Worm (Caenorhabditis elegans) whole organism, early embryonic: ENCODE data around the gene C32D5.8.

Experiments used
- B0310.2 ChIP-seq: sonication (generic microtip); optimal IDR thresholded peaks from 2 replicates; lab custom pipeline; 2016; ENCODE audit warnings: mild to moderate bottlenecking, missing genetic modification characterization, missing compliant biosample characterization
- F13C5.2 ChIP-seq: sonication (generic microtip); optimal IDR thresholded peaks from 2 replicates; lab custom pipeline; 2017; ENCODE audit warnings: mild to moderate bottlenecking, missing genetic modification characterization, inconsistent platforms, missing compliant biosample characterization
- aly-1 ChIP-seq: sonication (generic microtip); optimal IDR thresholded peaks from 2 replicates; lab custom pipeline; 2016; ENCODE audit warnings: missing genetic modification characterization, missing compliant biosample characterization
- ama-1 ChIP-seq: fragments of 150-350 bp; optimal IDR thresholded peaks from 2 replicates; lab custom pipeline; 2014
- ceh-13 ChIP-seq: fragments of 200-800 bp; sonication (Bioruptor generic); optimal IDR thresholded peaks from 2 replicates; lab custom pipeline; 2018; ENCODE audit warnings: mild to moderate bottlenecking, missing genetic modification characterization, missing compliant biosample characterization
- ceh-36 ChIP-seq: sonication (generic microtip); optimal IDR thresholded peaks from 2 replicates; lab custom pipeline; 2016; ENCODE audit warnings: missing genetic modification characterization, inconsistent platforms, missing compliant biosample characterization
- ets-7 ChIP-seq: sonication (generic microtip); optimal IDR thresholded peaks from 2 replicates; lab custom pipeline; 2016; ENCODE audit warnings: missing genotype, missing genetic modification characterization, missing compliant biosample characterization
- flt-1 ChIP-seq: fragments of 200-800 bp; sonication (Bioruptor generic); IDR thresholded peaks from 2 replicates; pipeline ENCODE4 v1.3.6; 2022; ENCODE audit warnings: missing genetic modification characterization, missing compliant biosample characterization
- hmbx-1 ChIP-seq: sonication (generic microtip); optimal IDR thresholded peaks from 2 replicates; lab custom pipeline; 2016; ENCODE audit warnings: mild to moderate bottlenecking, missing genetic modification characterization, missing compliant biosample characterization
- hmg-4 ChIP-seq: fragments of 200-800 bp; sonication (Bioruptor generic); optimal IDR thresholded peaks from 2 replicates; lab custom pipeline; 2018; ENCODE audit warnings: mild to moderate bottlenecking, missing genetic modification characterization, missing compliant biosample characterization
- hnd-1 ChIP-seq: sonication (generic microtip); optimal IDR thresholded peaks from 2 replicates; lab custom pipeline; 2016; ENCODE audit warnings: missing genetic modification characterization, missing compliant biosample characterization
- pes-1 ChIP-seq: fragments of 200-800 bp; sonication (Bioruptor generic); IDR thresholded peaks from 2 replicates; pipeline ENCODE4 v1.3.6; 2022; ENCODE audit warnings: missing genetic modification reagents, missing genetic modification characterization, missing compliant biosample characterization
- scrt-1 ChIP-seq: fragments of 200-800 bp; sonication (Bioruptor generic); IDR thresholded peaks from 2 replicates; pipeline ENCODE4 v1.3.6; 2022; ENCODE audit warnings: missing genetic modification characterization, missing compliant biosample characterization
- sea-1 ChIP-seq: fragments of 200-800 bp; sonication (Bioruptor generic); conservative IDR thresholded peaks from 2 replicates; pipeline ENCODE4 v1.3.6; 2022; ENCODE audit warnings: missing genetic modification characterization, missing compliant biosample characterization
- tbx-11 ChIP-seq: fragments of 200-800 bp; sonication (Bioruptor generic); IDR thresholded peaks from 2 replicates; pipeline ENCODE4 v1.3.6; 2022; ENCODE audit warnings: missing genetic modification characterization, missing compliant biosample characterization
- tbx-37 ChIP-seq: fragments of 200-800 bp; sonication (Bioruptor generic); conservative IDR thresholded peaks from 2 replicates; pipeline ENCODE4 v1.3.6; 2022; ENCODE audit warnings: missing genetic modification reagents, missing genetic modification characterization, missing compliant biosample characterization
- tra-4 ChIP-seq: sonication (generic microtip); optimal IDR thresholded peaks from 2 replicates; lab custom pipeline; 2017; ENCODE audit warnings: missing genetic modification characterization, missing compliant biosample characterization

Gene C32D5.8

DNA sequence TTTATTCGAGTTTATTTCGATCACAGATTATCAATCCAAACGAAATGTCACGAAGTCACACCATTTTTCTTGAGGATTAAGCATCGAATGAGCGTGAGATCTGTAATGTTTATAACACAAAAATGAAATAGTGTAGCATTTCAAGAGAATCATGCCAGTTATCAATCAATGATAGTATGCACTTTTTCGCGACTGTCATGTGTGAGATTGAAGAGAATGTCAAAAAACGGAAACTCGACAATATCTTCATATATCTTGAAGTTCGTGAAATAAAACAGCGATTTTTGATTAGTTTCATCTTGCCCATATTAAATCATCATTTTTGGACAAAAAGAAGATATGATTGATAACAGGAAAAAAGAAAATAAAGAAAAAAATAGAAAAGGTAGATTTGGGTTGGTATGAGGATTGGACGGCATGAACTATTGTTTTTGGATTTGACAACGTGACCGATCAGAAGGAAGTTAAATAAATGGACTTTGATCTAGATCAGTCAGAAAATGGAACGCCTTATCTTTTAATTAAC lies 33.3 kb upstream of the C32D5.8 start:
- TF ChIP-seq ets-7 (tag; lab: Kevin White, UChicago) (no peak), pes-1 (GFP tag; lab: Robert Waterston, UW) (no peak), hnd-1 (tag; lab: Kevin White, UChicago) (no peak), ceh-36 (no peak)

DNA sequence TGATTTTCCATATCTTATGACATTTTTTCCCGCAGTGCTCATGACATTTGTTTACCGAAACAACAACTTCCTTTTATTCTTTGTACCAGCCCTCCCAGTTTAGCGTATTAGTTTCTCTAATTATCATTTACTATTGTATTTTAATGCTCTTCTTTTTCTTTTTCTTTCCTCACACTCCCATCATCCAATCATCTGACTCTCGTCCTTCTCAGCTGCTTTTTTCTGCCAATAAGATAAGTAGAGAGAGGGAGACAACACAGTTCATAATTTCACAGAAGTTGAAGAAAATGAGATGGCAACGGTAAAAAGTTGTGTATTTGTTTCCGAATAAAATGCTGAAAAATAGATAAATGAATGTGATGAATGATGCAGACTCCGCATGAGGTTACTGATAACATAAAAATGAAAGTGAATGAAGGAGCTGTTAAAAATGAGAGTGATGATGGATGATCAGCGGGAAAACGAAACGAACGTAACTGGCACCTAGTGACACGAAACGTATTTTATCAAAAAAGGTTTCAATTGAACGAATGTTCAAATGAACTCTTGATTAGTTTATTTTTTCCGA lies 31.7 kb upstream of the C32D5.8 start:
- TF ChIP-seq sea-1 (GFP tag; lab: Robert Waterston, UW) (no peak), hmg-4 (GFP tag; lab: Kevin White, UChicago) (no peak), pes-1 (GFP tag; lab: Robert Waterston, UW) (no peak), flt-1 (GFP tag; lab: Robert Waterston, UW) (no peak), B0310.2 (tag; lab: Kevin White, UChicago) (no peak), F13C5.2 (no peak), aly-1 (tag; lab: Kevin White, UChicago) (no peak), hnd-1 (tag; lab: Kevin White, UChicago) (no peak), hmbx-1 (tag; lab: Kevin White, UChicago) (no peak), tbx-11 (GFP tag; lab: Robert Waterston, UW) (no peak), ama-1 (lab: Kevin White, UChicago) (no peak), tra-4 (no peak), ets-7 (tag; lab: Kevin White, UChicago) (no peak), tbx-37 (no peak), ceh-13 (GFP tag; lab: Kevin White, UChicago) (no peak)

DNA sequence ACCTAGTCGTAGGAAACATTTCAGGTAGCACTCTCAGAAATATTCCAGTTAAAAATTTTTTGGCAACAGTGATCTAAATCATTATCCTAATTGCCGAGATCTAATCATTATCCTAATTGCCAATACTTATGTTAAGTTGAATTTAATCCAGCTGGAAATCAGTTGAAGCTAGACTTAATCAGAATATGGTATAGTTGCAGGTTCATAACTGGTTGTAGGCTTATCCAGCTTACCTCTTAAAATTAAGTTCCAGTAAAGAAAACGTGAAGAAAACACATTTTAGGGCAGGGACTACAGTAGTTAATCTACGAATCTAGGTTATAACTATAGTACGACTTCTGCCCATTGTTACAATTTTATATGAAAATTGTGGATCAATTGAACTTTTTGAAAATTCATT lies 30.9 kb upstream of the C32D5.8 start:
- TF ChIP-seq aly-1 (tag; lab: Kevin White, UChicago) = no peak
- no peak for TF ChIP-seq hmbx-1 (tag; lab: Kevin White, UChicago)
- no peak for TF ChIP-seq F13C5.2
- TF ChIP-seq scrt-1 (GFP tag; lab: Robert Waterston, UW) = no peak
- TF ChIP-seq B0310.2 (tag; lab: Kevin White, UChicago) = no peak
- no peak for TF ChIP-seq hmg-4 (GFP tag; lab: Kevin White, UChicago)
- no peak for TF ChIP-seq ets-7 (tag; lab: Kevin White, UChicago)

DNA sequence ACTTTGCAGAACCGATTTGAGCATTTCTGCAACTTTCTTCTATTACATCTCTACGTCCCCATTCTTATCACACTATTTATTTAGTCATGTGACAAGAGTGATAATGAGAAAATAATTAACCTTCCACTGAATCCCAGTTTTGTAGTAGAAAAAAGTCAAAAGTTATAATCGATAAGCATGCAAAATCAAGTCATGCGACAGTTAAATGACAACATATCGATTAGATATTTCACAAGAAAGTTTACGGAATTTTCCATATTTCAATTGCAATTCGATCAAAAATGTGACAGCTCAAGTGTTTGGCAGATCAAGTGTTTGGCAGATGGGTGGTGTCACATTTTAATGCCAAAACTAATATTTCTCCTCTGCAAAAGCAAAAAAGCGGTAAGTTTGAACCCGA lies 28.9 kb upstream of the C32D5.8 start:
- TF ChIP-seq hnd-1 (tag; lab: Kevin White, UChicago) (no peak), hmg-4 (GFP tag; lab: Kevin White, UChicago) (no peak)

DNA sequence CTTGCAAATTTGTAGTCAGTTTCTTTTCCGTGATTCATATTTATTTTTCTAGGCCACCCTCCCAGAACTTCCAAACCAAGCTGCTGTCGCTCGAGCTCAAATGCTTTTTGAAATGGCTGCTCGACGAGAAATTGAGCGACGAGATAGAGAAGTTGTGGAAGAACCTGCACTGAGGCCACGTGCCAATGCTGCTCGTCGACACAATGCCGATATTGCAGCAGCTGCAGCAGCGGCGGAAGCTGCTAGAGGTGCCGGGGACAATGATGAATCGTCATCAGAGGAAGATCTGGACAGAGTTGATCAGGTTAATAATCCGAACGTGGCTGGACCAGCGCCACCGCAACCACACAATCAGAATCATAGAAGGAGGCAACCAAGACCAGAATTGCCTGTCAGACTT lies 27.6 kb upstream of the C32D5.8 start:
- TF ChIP-seq sea-1 (GFP tag; lab: Robert Waterston, UW) (no peak), B0310.2 (tag; lab: Kevin White, UChicago) (no peak), ceh-13 (GFP tag; lab: Kevin White, UChicago) (no peak), tbx-11 (GFP tag; lab: Robert Waterston, UW) (no peak), flt-1 (GFP tag; lab: Robert Waterston, UW) (no peak)

DNA sequence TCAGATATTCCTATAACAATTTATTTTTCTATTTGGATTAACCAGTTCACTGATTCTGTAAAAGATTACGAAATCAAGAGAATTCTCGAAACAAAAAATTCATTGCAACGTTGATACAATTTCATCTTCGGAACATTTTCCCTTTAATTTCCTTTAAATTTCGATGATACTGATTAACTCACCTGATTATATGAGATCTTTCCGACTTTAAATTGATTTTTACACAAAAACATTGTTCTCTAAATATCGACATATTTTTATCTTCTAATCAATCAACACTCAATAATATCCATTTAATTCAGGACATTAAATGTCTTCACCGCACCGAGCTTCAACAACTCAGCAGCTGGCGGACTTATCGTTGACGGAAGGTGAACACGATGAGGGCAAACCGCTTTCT lies 25.2 kb upstream of the C32D5.8 start, which contains the start of gene lin-23:
Gene lin-23 (plus strand): TSS at position 301 of the 400 bp plus-strand sequence.
- TF ChIP-seq B0310.2 (tag; lab: Kevin White, UChicago) (no peak), hnd-1 (tag; lab: Kevin White, UChicago) (no peak), ets-7 (tag; lab: Kevin White, UChicago) (no peak)

DNA sequence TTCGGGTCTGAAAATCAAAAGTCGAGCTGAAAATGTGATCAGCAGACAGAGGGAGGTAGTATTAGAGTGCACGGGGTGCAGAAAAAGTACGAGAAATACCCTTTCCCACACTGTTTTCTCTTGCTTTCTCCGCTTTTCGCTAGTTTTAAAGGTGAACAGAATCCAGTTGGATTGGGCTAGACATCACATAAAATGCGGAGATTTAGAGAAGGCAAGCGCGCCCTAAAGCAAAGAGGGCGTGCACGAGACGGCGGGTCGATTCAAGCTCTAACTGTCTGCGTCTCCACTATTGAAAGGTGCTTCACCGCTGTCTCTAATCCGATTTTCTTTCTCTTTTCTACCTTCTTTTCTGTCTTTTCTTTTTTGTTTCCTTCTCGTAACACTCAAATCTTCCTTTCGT lies 24.3 kb upstream of the C32D5.8 start:
- TF ChIP-seq ets-7 (tag; lab: Kevin White, UChicago) (no peak), flt-1 (GFP tag; lab: Robert Waterston, UW) (no peak), ceh-36 (peak; percentile 27), F13C5.2 (no peak), hmg-4 (GFP tag; lab: Kevin White, UChicago) (peak; percentile 50)

DNA sequence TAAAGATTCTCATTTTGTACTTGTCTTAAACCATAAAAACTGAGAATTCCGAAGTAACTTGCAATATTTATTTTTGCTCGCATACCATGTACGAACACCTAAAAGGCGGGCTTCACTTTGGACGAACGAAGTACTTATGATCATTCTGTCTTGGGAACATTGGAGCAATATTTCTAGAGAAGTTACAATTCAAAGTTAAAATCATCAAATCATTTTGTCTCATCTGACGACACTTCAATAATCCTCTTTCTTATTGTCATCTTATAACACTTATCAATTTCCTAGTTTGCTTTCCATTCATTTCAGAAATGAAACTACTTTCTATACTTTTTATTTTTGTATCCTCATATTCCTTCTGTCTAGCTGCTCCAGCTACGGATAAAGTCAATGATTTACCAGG lies 20.9 kb upstream of the C32D5.8 start, which contains the start of gene ctsa-4.1:
Gene ctsa-4.1 (plus strand): TSS at position 301 of the 400 bp plus-strand sequence.
- TF ChIP-seq sea-1 (GFP tag; lab: Robert Waterston, UW) (no peak), ama-1 (lab: Kevin White, UChicago) (no peak), F13C5.2 (no peak), aly-1 (tag; lab: Kevin White, UChicago) (no peak), tbx-11 (GFP tag; lab: Robert Waterston, UW) (no peak), B0310.2 (tag; lab: Kevin White, UChicago) (no peak), hmg-4 (GFP tag; lab: Kevin White, UChicago) (no peak), hnd-1 (tag; lab: Kevin White, UChicago) (no peak), ceh-36 (no peak), flt-1 (GFP tag; lab: Robert Waterston, UW) (no peak), tbx-37 (no peak), scrt-1 (GFP tag; lab: Robert Waterston, UW) (no peak), hmbx-1 (tag; lab: Kevin White, UChicago) (no peak), ets-7 (tag; lab: Kevin White, UChicago) (no peak), tra-4 (no peak), pes-1 (GFP tag; lab: Robert Waterston, UW) (no peak), ceh-13 (GFP tag; lab: Kevin White, UChicago) (no peak)
